Worm (Caenorhabditis elegans): ENCODE measurements around the gene ida-1.
A peak's percentile ranks its signal among the peaks of the same experiment; 100 is the strongest.

The ida-1 gene

ce11 chrIII:5790550-5790949, 35.2 kb downstream of the ida-1 start, which contains the start of gene rev-3:
rev-3 (minus strand) TSS chrIII:5790650.
- no peak for TF ChIP-seq ceh-28 (tag; optimal IDR thresholded peaks at IDR 0.05)
- TF ChIP-seq nhr-237 (tag; optimal IDR thresholded peaks at IDR 0.05) = no peak
- no peak for TF ChIP-seq ZK546.5 (tag; optimal IDR thresholded peaks at IDR 0.05)
- TF ChIP-seq fos-1 (tag; optimal IDR thresholded peaks at IDR 0.05) = no peak
- no peak for TF ChIP-seq lsy-12 (tag; optimal IDR thresholded peaks at IDR 0.05)
- TF ChIP-seq nhr-28 (tag; optimal IDR thresholded peaks at IDR 0.05) = no peak
- TF ChIP-seq daf-12 (tag; optimal IDR thresholded peaks at IDR 0.05) = no peak
- TF ChIP-seq eor-1 (tag; optimal IDR thresholded peaks at IDR 0.05) = no peak
- no peak for TF ChIP-seq tbx-2 (tag; optimal IDR thresholded peaks at IDR 0.05)
- TF ChIP-seq elt-2 (tag; optimal IDR thresholded peaks at IDR 0.05) = no peak
- no peak for TF ChIP-seq unc-39 (tag; optimal IDR thresholded peaks at IDR 0.05)
- no peak for TF ChIP-seq ztf-4 (tag; optimal IDR thresholded peaks at IDR 0.05)
- no peak for TF ChIP-seq nhr-43 (tag; optimal IDR thresholded peaks at IDR 0.05; ENCODE audit: poor library complexity, severe bottlenecking)
- no peak for TF ChIP-seq hmg-11 (tag; optimal IDR thresholded peaks at IDR 0.05)

DNA sequence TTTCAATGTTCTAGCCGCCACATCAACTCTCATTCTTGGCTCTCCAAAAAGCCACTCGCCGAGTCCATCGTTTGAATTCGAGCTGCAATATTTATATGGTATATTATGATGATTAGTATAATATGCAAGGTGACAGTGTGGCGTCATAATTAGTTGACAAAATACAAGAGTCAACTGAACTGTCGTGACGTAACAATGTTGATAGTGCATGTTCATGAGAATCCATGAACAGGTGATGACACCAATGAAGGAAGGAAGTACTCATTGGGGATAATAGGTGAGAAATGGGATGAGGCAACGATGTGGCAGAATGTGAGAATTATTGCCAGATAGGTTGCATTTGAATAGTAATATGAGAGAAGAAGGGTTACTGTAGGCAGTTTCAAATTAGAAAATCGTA, 39.6 kb downstream of the ida-1 start:
- TF ChIP-seq egl-5 (tag; optimal IDR thresholded peaks at IDR 0.05) (no peak), skn-1 (tag; optimal IDR thresholded peaks at IDR 0.05) (no peak), ceh-28 (tag; optimal IDR thresholded peaks at IDR 0.05) (no peak), nhr-76 (tag; optimal IDR thresholded peaks at IDR 0.05) (no peak), hmg-11 (tag; optimal IDR thresholded peaks at IDR 0.05) (no peak), daf-12 (tag; optimal IDR thresholded peaks at IDR 0.05) (no peak), ZK546.5 (tag; optimal IDR thresholded peaks at IDR 0.05) (no peak), ceh-16 (tag; optimal IDR thresholded peaks at IDR 0.05) (no peak), unc-62 (GFP tag; optimal IDR thresholded peaks at IDR 0.05) (no peak), aly-2 (tag; optimal IDR thresholded peaks at IDR 0.05) (no peak), nhr-28 (tag; optimal IDR thresholded peaks at IDR 0.05) (no peak), ceh-82 (tag; optimal IDR thresholded peaks at IDR 0.05) (no peak), nhr-25 (tag; optimal IDR thresholded peaks at IDR 0.05) (no peak), elt-3 (tag; optimal IDR thresholded peaks at IDR 0.05) (no peak), sea-2 (GFP tag; optimal IDR thresholded peaks at IDR 0.05) (no peak), lin-39 (tag; optimal IDR thresholded peaks at IDR 0.05) (no peak), elt-1 (tag; optimal IDR thresholded peaks at IDR 0.05) (no peak), mml-1 (tag; optimal IDR thresholded peaks at IDR 0.05) (no peak)

- TF ChIP-seq elt-1 (tag; optimal IDR thresholded peaks at IDR 0.05) (no peak), fos-1 (tag; optimal IDR thresholded peaks at IDR 0.05) (no peak), ceh-28 (tag; optimal IDR thresholded peaks at IDR 0.05) (no peak), aly-2 (tag; optimal IDR thresholded peaks at IDR 0.05) (no peak), unc-39 (tag; optimal IDR thresholded peaks at IDR 0.05) (no peak), hmg-11 (tag; optimal IDR thresholded peaks at IDR 0.05) (no peak), eor-1 (tag; optimal IDR thresholded peaks at IDR 0.05) (no peak), nhr-12 (tag; optimal IDR thresholded peaks at IDR 0.05) (no peak), pqm-1 (tag; optimal IDR thresholded peaks at IDR 0.05) (no peak), nhr-77 (tag; optimal IDR thresholded peaks at IDR 0.05) (no peak), lin-39 (tag; optimal IDR thresholded peaks at IDR 0.05) (no peak), nfya-1 (tag; optimal IDR thresholded peaks at IDR 0.05; ENCODE audit: insufficient read depth) (no peak), ama-1 (optimal IDR thresholded peaks at IDR 0.05) (no peak), egl-27 (tag; optimal IDR thresholded peaks at IDR 0.05) (no peak), jun-1 (tag; optimal IDR thresholded peaks at IDR 0.05) (no peak), ceh-9 (tag; optimal IDR thresholded peaks at IDR 0.05) (no peak), mml-1 (tag; optimal IDR thresholded peaks at IDR 0.05) (no peak), pha-4 (tag; optimal IDR thresholded peaks at IDR 0.05) (no peak), unc-62 (GFP tag; optimal IDR thresholded peaks at IDR 0.05) (no peak), nhr-11 (tag; optimal IDR thresholded peaks at IDR 0.05) (no peak)
These were observed 43.4 kb downstream of the ida-1 start, which contains the start of gene ceh-10 for ce11 chrIII:5798747-5799146. ceh-10 (plus strand) TSS chrIII:5799047.

DNA sequence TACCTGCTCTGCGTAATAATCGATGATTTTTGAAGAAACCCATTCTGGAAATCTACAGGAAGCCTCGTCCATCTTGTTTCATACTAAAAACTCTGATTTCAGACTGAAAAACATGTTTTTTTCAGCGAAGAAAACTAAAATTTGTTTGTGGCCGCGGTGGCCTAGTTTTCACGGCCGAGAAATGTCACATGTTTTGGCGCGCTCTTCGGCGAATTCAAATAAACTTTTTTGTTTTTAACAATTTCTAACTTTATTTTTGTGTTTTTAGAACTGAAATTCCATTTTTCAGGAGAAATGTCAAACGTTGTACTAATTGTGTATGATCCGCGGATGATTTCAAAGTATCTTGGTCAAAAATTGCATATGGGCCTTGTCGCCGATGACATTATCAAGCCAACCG, 47.6 kb downstream of the ida-1 start, which contains the start of the genes polq-1 and him-10:
Gene polq-1 (minus strand): TSS at position 190 of the 400 bp plus-strand sequence.
Gene him-10 (plus strand): TSS at position 290 of the 400 bp plus-strand sequence.
- no peak for TF ChIP-seq lin-39 (tag; optimal IDR thresholded peaks at IDR 0.05)
- peak; percentile 42 for TF ChIP-seq nfya-1 (tag; optimal IDR thresholded peaks at IDR 0.05; ENCODE audit: insufficient read depth)
- peak; percentile 20 for TF ChIP-seq lin-15B (tag; optimal IDR thresholded peaks at IDR 0.05)

All from whole organism, L3 larva.